Fruit fly (Drosophila melanogaster): ENCODE results near the gene CG5746.

DNA sequence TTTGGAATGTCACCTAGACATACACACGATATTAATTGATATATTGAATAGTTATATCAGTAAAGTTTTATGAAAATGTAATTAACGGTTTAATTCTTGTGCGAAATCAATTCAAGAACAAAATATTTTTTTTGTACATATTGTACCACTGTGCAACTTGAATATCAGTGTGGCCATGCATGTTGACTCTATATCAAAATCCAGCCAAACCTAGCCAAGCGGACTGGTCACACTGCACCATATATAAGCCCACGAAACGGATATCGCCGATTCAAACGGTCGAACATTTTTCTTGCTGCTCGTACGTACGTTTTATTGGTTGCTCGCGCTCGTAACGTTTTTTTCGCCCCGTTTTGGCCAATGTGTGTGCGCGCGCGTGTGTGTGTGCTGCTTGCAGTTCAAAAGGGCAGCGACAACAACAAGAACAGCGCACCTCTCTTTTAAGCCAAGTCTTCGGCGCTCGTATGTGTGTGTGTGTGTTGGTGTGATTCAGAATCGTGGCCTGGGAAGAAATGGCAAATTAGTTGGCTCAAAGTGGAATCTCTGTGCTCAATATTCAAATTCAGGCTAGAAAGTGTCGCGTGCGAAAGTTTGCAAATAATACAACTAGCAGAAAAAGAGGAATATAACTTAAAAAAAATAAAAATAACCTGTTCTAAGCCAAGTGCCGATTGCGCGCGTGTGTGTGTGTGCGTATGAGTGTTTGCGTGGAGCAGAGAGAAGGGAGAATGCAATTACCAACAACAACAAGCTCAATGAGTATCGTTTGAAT is 53.6 kb downstream of the CG5746 start, which contains the start of gene crb:
- TF ChIP-seq bcd (GFP tag; optimal IDR thresholded peaks at IDR 0.05) (peak; percentile 22), Adf1 (GFP tag; IDR thresholded peaks at IDR 0.05) (peak; percentile 54; the same call in 1 of the 2 replicates), esg (GFP tag; conservative IDR thresholded peaks at IDR 0.05) (no peak), Optix (GFP tag; IDR thresholded peaks at IDR 0.05) (no peak), Dref (GFP tag; IDR thresholded peaks at IDR 0.05) (no peak), CG4617 (GFP tag; optimal IDR thresholded peaks at IDR 0.05; ENCODE audit: borderline replicate concordance) (peak; percentile 15), Neu2 (GFP tag; optimal IDR thresholded peaks at IDR 0.05; ENCODE audit: borderline replicate concordance) (peak; percentile 5), CG3281 (GFP tag; optimal IDR thresholded peaks at IDR 0.05) (peak; percentile 43), CG6175 (GFP tag; IDR thresholded peaks at IDR 0.05) (no peak), CG11247 (GFP tag; IDR thresholded peaks at IDR 0.05) (peak; percentile 39; the same call in 1 of the 2 replicates), Hr3 (GFP tag; optimal IDR thresholded peaks at IDR 0.05) (peak; percentile 36), rib (GFP tag; IDR thresholded peaks at IDR 0.05) (peak; percentile 80), chm (GFP tag; IDR thresholded peaks at IDR 0.05) (peak; percentile 71), CG9215 (GFP tag; IDR thresholded peaks at IDR 0.05) (0 out of 2 replicates have a peak, but pooled peaks have one; percentile 9)
